Fruit fly (Drosophila melanogaster): Measurements from ENCODE around the gene CG34179.

CG34179 gene

DNA sequence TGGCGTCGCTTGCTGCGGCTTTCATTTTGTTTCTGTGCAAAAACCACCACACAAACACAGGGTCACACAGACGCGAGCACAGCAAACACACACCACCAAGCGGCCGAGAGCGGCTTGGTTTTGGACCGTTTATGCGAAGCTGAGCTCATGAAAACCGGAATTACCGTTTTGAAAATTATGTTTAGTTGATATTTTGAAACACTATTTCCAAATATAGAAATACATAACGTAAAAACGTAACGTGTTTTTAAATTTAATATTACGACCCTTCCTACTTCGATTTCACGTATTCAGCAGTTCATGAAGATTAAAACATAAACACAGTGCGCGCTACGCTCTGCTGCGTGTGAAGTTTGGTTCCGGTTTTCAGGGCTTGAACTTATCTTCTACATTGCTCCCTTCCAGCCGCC lies 2.7 kb upstream of the CG34179 start (continued):
- TF ChIP-seq CG34406 (GFP tag; optimal IDR thresholded peaks at IDR 0.05) (peak; percentile 96), dsx (GFP tag; optimal IDR thresholded peaks at IDR 0.05; ENCODE audit: poor library complexity, severe bottlenecking) (peak; percentile 94), CG3032 (tag; optimal IDR thresholded peaks at IDR 0.05) (peak; percentile 93), cyc (GFP tag; optimal IDR thresholded peaks at IDR 0.05) (peak; percentile 93), fd59A (GFP tag; optimal IDR thresholded peaks at IDR 0.05) (peak; percentile 88), CG16779 (tag; optimal IDR thresholded peaks at IDR 0.05) (peak; percentile 94), CG10631 (GFP tag; optimal IDR thresholded peaks at IDR 0.05) (peak; percentile 91)

DNA sequence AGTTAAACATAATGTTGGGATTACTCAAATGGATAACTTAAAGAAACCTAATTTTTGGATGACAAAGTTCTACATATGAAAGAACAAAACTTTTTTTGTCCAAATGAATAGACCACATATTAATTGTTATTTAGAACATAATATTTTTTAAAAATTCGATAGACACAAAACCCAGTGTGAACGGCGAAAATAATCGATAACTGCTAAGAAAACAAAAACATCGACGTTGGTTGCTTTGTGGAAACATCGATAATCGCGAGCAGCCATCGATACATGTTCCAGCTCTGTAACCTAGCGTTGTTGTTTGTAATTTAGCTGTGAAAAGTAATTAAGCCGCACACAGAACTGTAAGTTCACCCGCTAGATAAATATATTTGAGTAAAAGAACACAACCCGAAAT lies 2.1 kb upstream of the CG34179 start, which contains the start of gene CG9135:
Gene CG9135 (plus strand): TSS at position 226 of the 400 bp plus-strand sequence.
- TF ChIP-seq CG8632 (GFP tag; optimal IDR thresholded peaks at IDR 0.05) (no peak), fkh (GFP tag; optimal IDR thresholded peaks at IDR 0.05) (no peak), CG11294 (GFP tag; IDR thresholded peaks at IDR 0.05) (no peak), CG3032 (tag; optimal IDR thresholded peaks at IDR 0.05) (no peak), CG10631 (GFP tag; optimal IDR thresholded peaks at IDR 0.05) (no peak), CG6276 (GFP tag; optimal IDR thresholded peaks at IDR 0.05) (no peak), pdm3 (GFP tag; optimal IDR thresholded peaks at IDR 0.05) (no peak), fd59A (GFP tag; optimal IDR thresholded peaks at IDR 0.05) (no peak), Gug (GFP tag; IDR thresholded peaks at IDR 0.05) (no peak), Ets21C (GFP tag; optimal IDR thresholded peaks at IDR 0.05) (no peak), CG4318 (GFP tag; optimal IDR thresholded peaks at IDR 0.05) (no peak), topi (GFP tag; optimal IDR thresholded peaks at IDR 0.05) (no peak), svp (GFP tag) (no peak), CG3919 (GFP tag; optimal IDR thresholded peaks at IDR 0.05) (no peak), Eip75B (GFP tag; optimal IDR thresholded peaks at IDR 0.05) (no peak), Hr4 (GFP tag; optimal IDR thresholded peaks at IDR 0.05) (no peak), CG16779 (tag; optimal IDR thresholded peaks at IDR 0.05) (no peak)

DNA sequence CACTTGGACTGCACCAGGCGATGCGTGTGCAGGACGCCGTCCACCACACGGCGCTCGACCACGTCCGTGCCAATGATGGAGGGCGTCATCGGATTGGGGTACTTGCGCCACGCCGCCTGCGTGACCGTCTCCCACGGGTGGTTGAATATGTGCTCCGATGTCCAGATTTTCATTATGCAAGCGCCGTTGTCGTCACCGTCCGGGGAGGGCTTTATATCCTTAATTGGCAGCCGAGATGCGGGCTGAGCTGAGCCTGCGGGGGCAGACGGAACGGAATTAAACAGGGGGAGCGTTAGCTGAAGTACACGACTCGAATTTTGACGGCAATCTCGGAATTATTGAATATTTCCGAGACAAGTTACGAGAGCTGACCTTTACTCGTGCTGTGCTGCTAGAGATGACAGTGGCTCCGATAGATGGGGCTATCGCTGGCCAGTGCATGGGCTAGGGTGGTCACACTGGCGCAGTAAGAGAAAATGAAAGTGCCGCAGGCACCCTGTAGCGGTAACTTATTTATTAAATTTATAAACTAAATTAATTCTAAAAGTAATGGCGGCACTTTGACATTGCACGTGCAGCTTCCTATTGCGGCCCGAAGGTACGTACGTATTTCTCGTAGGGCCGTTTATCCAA lies 862 bp downstream of the CG34179 start, which contains the start of gene IPIP:
Gene IPIP (plus strand): TSS at position 475 of the 633 bp plus-strand sequence.
- TF ChIP-seq topi (GFP tag; optimal IDR thresholded peaks at IDR 0.05): peak; percentile 29
- no peak for TF ChIP-seq CG7368 (GFP tag; optimal IDR thresholded peaks at IDR 0.05)
- no peak for TF ChIP-seq fd85E (GFP tag; optimal IDR thresholded peaks at IDR 0.05)
- no peak for TF ChIP-seq spab (GFP tag; optimal IDR thresholded peaks at IDR 0.05)
- TF ChIP-seq vri (GFP tag; optimal IDR thresholded peaks at IDR 0.05): peak; percentile 64
- no peak for TF ChIP-seq CG8632 (GFP tag; optimal IDR thresholded peaks at IDR 0.05)
- TF ChIP-seq eg (GFP tag; IDR thresholded peaks at IDR 0.05): no peak; the same call in 2 of the 3 replicates
- no peak for TF ChIP-seq achi (GFP tag; optimal IDR thresholded peaks at IDR 0.05)
- TF ChIP-seq OdsH (GFP tag; optimal IDR thresholded peaks at IDR 0.05): no peak
- TF ChIP-seq Hr38 (GFP tag; optimal IDR thresholded peaks at IDR 0.05): no peak
- no peak for TF ChIP-seq Lpt (GFP tag; optimal IDR thresholded peaks at IDR 0.05)
- TF ChIP-seq CG10669 (GFP tag; optimal IDR thresholded peaks at IDR 0.05): no peak
- peak; percentile 14 for TF ChIP-seq CG8319 (GFP tag; optimal IDR thresholded peaks at IDR 0.05)
- TF ChIP-seq Ets21C (GFP tag; optimal IDR thresholded peaks at IDR 0.05): no peak
- TF ChIP-seq Hr39 (GFP tag; optimal IDR thresholded peaks at IDR 0.05): peak; percentile 30
- TF ChIP-seq cyc (GFP tag; optimal IDR thresholded peaks at IDR 0.05): peak; percentile 25
- TF ChIP-seq CG11294 (GFP tag; IDR thresholded peaks at IDR 0.05): no peak
- TF ChIP-seq CG8119 (GFP tag; IDR thresholded peaks at IDR 0.05): no peak; the same call in 2 of the 3 replicates
- TF ChIP-seq Sox14 (GFP tag; optimal IDR thresholded peaks at IDR 0.05): peak; percentile 29
- TF ChIP-seq Eip93F (GFP tag; optimal IDR thresholded peaks at IDR 0.05): no peak
- TF ChIP-seq dac (GFP tag; optimal IDR thresholded peaks at IDR 0.05): no peak
- no peak for TF ChIP-seq fkh (GFP tag; optimal IDR thresholded peaks at IDR 0.05)
- TF ChIP-seq CG3919 (GFP tag; optimal IDR thresholded peaks at IDR 0.05): peak; percentile 62
- TF ChIP-seq Hr4 (GFP tag; optimal IDR thresholded peaks at IDR 0.05): peak; percentile 12
- TF ChIP-seq CG6163 (GFP tag; IDR thresholded peaks at IDR 0.05): peak; percentile 58; the same call in 2 of the 3 replicates
- peak; percentile 22 for TF ChIP-seq CG1621 (tag; optimal IDR thresholded peaks at IDR 0.05)
- no peak for TF ChIP-seq Gug (GFP tag; IDR thresholded peaks at IDR 0.05)
- TF ChIP-seq net (GFP tag; optimal IDR thresholded peaks at IDR 0.05): peak; percentile 46
- peak; percentile 43 for TF ChIP-seq Eip78C (GFP tag)
- TF ChIP-seq CG6854 (GFP tag; optimal IDR thresholded peaks at IDR 0.05): no peak
- TF ChIP-seq CG3032 (tag; optimal IDR thresholded peaks at IDR 0.05): peak; percentile 15
- no peak for TF ChIP-seq CG4318 (GFP tag; optimal IDR thresholded peaks at IDR 0.05)
- TF ChIP-seq Met (GFP tag; optimal IDR thresholded peaks at IDR 0.05): peak; percentile 7
- TF ChIP-seq Eip75B (GFP tag; optimal IDR thresholded peaks at IDR 0.05): peak; percentile 17
- TF ChIP-seq CG11762 (GFP tag; optimal IDR thresholded peaks at IDR 0.05; ENCODE audit: insufficient read depth): no peak
- TF ChIP-seq CG6792 (GFP tag; optimal IDR thresholded peaks at IDR 0.05): peak; percentile 11
- TF ChIP-seq CG9139 (GFP tag; optimal IDR thresholded peaks at IDR 0.05): no peak
- peak; percentile 32; the same call in 1 of the 2 replicates for TF ChIP-seq CG15336 (GFP tag; IDR thresholded peaks at IDR 0.05)
